Fruit fly (Drosophila melanogaster): Measurements from ENCODE around the gene Als2.

DNA sequence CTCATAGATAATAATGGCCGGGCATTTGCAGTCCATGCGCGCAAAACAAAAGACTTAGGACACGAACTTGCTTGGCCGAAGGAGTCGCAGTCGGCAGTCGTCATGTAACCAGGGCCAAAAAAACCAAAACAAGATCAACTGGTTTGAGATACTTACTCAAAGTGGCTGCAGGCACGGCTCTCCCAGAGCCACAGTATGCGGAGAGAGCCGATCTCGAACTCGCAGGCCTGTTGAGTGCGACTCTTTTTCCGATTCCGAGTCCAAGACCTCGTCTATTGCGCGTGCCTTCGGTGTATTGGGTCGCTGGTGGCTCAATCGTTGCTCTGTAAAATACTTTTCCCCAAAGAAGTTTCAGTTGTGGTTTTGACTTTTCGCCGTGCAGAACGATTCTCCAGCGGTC, 34.9 kb downstream of the Als2 start, which contains the start of gene CG43980:
- TF ChIP-seq CTCF (optimal IDR thresholded peaks at IDR 0.05) (no peak), CG8478 (optimal IDR thresholded peaks at IDR 0.05) (no peak)
